Worm (Caenorhabditis elegans): ENCODE data around the gene F22E5.11.
"Not testable (repeated sequence)": the region's sequence is repeated elsewhere in the genome, so short reads cannot be mapped to it uniquely, and the experiment has no call there.

Gene F22E5.11

ce11 chrII:2672320-2672719 lies 27.9 kb upstream of the F22E5.11 start, which contains the start of gene sri-57:
sri-57 (minus strand) TSS chrII:2672420.
- TF ChIP-seq sox-4 (tag; optimal IDR thresholded peaks at IDR 0.05); hlh-17 (GFP tag; optimal IDR thresholded peaks at IDR 0.05; ENCODE audit: borderline replicate concordance); mep-1 (tag; optimal IDR thresholded peaks at IDR 0.05): not testable (repeated sequence)

ce11 chrII:2665606-2666005 lies 21.2 kb upstream of the F22E5.11 start, which contains the start of gene F22E5.22:
F22E5.22 (plus strand) TSS chrII:2665906.
- no peak for TF ChIP-seq vab-15 (tag; optimal IDR thresholded peaks at IDR 0.05)
- no peak for TF ChIP-seq Y116A8C.19 (tag; optimal IDR thresholded peaks at IDR 0.05; ENCODE audit: borderline replicate concordance)

- TF ChIP-seq fkh-4 (tag; optimal IDR thresholded peaks at IDR 0.05; ENCODE audit: borderline replicate concordance); C16A3.4 (tag; optimal IDR thresholded peaks at IDR 0.05); aly-2 (tag; optimal IDR thresholded peaks at IDR 0.05): not testable (repeated sequence)
These were observed 20.7 kb upstream of the F22E5.11 start, which contains the start of gene F22E5.2 for ce11 chrII:2665081-2665480. F22E5.2 (plus strand) TSS chrII:2665381.

- TF ChIP-seq fkh-4 (tag; optimal IDR thresholded peaks at IDR 0.05; ENCODE audit: borderline replicate concordance), result no peak
- TF ChIP-seq efl-1 (optimal IDR thresholded peaks at IDR 0.05), result no peak
- peak in 1 of 2 experiments; percentile 13 for TF ChIP-seq efl-1 (GFP tag; optimal IDR thresholded peaks at IDR 0.05 in 1 of 2)
- no peak for TF ChIP-seq nhr-76 (tag; optimal IDR thresholded peaks at IDR 0.05)
- TF ChIP-seq efl-3 (GFP tag; optimal IDR thresholded peaks at IDR 0.05), result no peak
- peak; percentile 7 for TF ChIP-seq fkh-8 (tag; optimal IDR thresholded peaks at IDR 0.05)
- no peak for TF ChIP-seq nhr-90 (tag; optimal IDR thresholded peaks at IDR 0.05; ENCODE audit: poor library complexity)
- TF ChIP-seq unc-62 (GFP tag; optimal IDR thresholded peaks at IDR 0.05), result no peak
These were observed 15.0 kb upstream of the F22E5.11 start, which contains the start of gene gcy-21 for ce11 chrII:2659364-2659763. gcy-21 (plus strand) TSS chrII:2659664.

ce11 chrII:2656606-2657005 lies 12.2 kb upstream of the F22E5.11 start, which contains the start of gene sri-47:
sri-47 (plus strand) TSS chrII:2656906.
- TF ChIP-seq nhr-12 (tag; optimal IDR thresholded peaks at IDR 0.05) (no peak), sup-37 (GFP tag; optimal IDR thresholded peaks at IDR 0.05) (no peak), egl-27 (tag; optimal IDR thresholded peaks at IDR 0.05) (no peak), C16A3.4 (tag; optimal IDR thresholded peaks at IDR 0.05) (no peak), ceh-90 (tag; optimal IDR thresholded peaks at IDR 0.05) (no peak), elt-2 (tag; optimal IDR thresholded peaks at IDR 0.05) (no peak), nhr-20 (tag; optimal IDR thresholded peaks at IDR 0.05) (no peak), nhr-71 (tag; optimal IDR thresholded peaks at IDR 0.05) (no peak), mdl-1 (tag; optimal IDR thresholded peaks at IDR 0.05) (no peak), C34B4.2 (tag; optimal IDR thresholded peaks at IDR 0.05) (no peak), ztf-4 (tag; optimal IDR thresholded peaks at IDR 0.05) (no peak), unc-98 (GFP tag; IDR thresholded peaks at IDR 0.05) (no peak), nhr-76 (tag; optimal IDR thresholded peaks at IDR 0.05) (no peak), ama-1 (optimal IDR thresholded peaks at IDR 0.05) (no peak), C04F5.9 (tag; optimal IDR thresholded peaks at IDR 0.05) (no peak), dsc-1 (tag; optimal IDR thresholded peaks at IDR 0.05) (no peak), fkh-10 (GFP tag; optimal IDR thresholded peaks at IDR 0.05) (no peak), hlh-4 (tag; optimal IDR thresholded peaks at IDR 0.05) (no peak), ets-5 (GFP tag; IDR thresholded peaks at IDR 0.05) (no peak), egl-13 (tag; optimal IDR thresholded peaks at IDR 0.05) (no peak)

- TF ChIP-seq lin-35 (GFP tag; optimal IDR thresholded peaks at IDR 0.05) (no peak), unc-98 (GFP tag; IDR thresholded peaks at IDR 0.05) (no peak), nhr-84 (tag; optimal IDR thresholded peaks at IDR 0.05) (no peak), fkh-8 (tag; optimal IDR thresholded peaks at IDR 0.05) (no peak), aha-1 (tag; optimal IDR thresholded peaks at IDR 0.05) (no peak)
These were observed 5.1 kb upstream of the F22E5.11 start, which contains the start of the genes F22E5.13 and F22E5.6 for ce11 chrII:2649539-2649938. F22E5.13 (minus strand) TSS chrII:2649639. F22E5.6 (plus strand) TSS chrII:2649835.
